Worm (Caenorhabditis elegans) whole organism, L2 larva: ENCODE data around the gene atf-2.
A peak's percentile ranks its signal among the peaks of the same experiment; 100 is the strongest.

Experiments used
- skn-1 ChIP-seq: sonication (generic microtip); optimal IDR thresholded peaks from 2 replicates; lab custom pipeline; 2017; ENCODE audit warnings: missing biosample characterization, missing genetic modification characterization
- unc-55 ChIP-seq: fragments of 150-350 bp; sonication (generic microtip); optimal IDR thresholded peaks from 3 replicates; lab custom pipeline; 2014; ENCODE audit warnings: missing biosample characterization, missing genetic modification reagents, missing genetic modification characterization
- unc-62 ChIP-seq: fragments of 150-350 bp; optimal IDR thresholded peaks from 2 replicates; lab custom pipeline; 2014; ENCODE audit warnings: missing biosample characterization, missing genetic modification reagents, missing genetic modification characterization
- ztf-1 ChIP-seq: fragments of 200-800 bp; sonication (Bioruptor generic); conservative IDR thresholded peaks from 2 replicates; pipeline ENCODE4 v1.3.6; 2022; ENCODE audit warnings: missing genetic modification characterization, missing compliant biosample characterization
- ztf-11 ChIP-seq: sonication (generic microtip); optimal IDR thresholded peaks from 2 replicates; lab custom pipeline; 2017; ENCODE audit warnings: missing biosample characterization, missing genetic modification characterization

The atf-2 gene

DNA sequence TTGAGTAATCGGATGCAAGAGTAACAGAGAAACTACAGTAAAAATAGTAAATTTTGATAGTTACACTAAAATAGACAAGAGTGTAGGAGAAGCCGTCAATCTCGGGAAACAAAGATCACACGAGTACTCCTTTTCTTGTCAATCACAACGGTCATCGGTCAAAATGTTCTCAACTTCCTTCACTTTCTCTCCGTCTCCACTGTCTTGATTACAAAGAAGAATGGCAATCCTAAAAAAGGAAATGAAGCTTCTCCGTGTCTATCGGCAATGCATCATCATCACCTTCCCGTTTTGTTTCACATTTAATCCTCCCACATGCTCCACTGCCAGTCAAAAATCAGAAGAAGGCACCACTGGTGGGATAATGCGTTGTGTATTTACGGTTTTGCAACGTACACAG is 47.9 kb downstream of the atf-2 start:
- TF ChIP-seq unc-55 = peak; percentile 50
- peak; percentile 56 for TF ChIP-seq unc-62 (GFP tag; lab: Kevin White, UChicago)
- no peak for TF ChIP-seq ztf-1 (GFP tag; lab: Robert Waterston, UW)
- no peak for TF ChIP-seq ztf-11 (tag; lab: Kevin White, UChicago)

DNA sequence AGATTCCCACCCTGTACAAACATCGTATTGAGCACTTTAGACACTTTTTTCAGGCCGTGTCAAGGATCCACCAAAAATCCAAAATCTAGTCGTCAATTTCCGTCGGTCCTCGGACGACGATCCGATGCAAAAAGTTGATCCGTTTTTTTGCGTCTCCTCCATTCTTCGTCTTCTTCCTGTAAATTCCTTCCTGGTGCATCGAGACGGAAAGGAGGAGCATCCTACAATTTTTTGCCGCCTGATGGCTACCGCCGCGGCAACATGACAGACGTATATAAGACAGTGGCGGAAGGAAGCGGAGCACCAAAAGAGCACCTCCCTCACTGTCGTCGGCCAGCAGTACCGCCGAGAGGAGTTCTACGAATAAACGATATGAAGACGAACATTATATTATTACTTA is 49.0 kb downstream of the atf-2 start, which contains the start of gene appg-2:
appg-2 (plus strand) TSS at position 301 of the 400 bp plus-strand sequence.
- no peak for TF ChIP-seq skn-1 (tag; lab: Kevin White, UChicago)
